Fruit fly (Drosophila melanogaster): ENCODE data around the gene Nrd1.

Gene Nrd1

DNA sequence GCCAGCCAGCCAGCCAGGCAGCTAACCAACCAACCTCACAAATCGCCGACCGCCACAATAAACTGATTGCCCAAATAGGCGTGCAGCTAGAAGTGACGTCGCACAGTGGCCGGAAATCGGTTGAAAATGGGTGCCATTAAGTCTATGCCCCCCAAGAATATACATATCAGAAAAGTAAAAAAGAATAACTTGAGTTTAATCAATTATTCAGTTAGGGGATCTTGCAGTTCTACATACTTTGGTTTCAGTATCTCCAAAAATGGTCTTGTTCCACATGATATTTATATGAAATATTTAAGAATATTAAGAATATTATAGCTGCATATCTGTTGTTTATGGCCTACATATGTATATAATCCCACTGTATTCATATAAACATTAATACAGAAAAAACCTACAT lies 16.7 kb upstream of the Nrd1 start:
- no peak for TF ChIP-seq Dfd (GFP tag; optimal IDR thresholded peaks at IDR 0.05)
- peak in 1 of 2 experiments; percentile 14 for TF ChIP-seq foxo (GFP tag; optimal IDR thresholded peaks at IDR 0.05)

DNA sequence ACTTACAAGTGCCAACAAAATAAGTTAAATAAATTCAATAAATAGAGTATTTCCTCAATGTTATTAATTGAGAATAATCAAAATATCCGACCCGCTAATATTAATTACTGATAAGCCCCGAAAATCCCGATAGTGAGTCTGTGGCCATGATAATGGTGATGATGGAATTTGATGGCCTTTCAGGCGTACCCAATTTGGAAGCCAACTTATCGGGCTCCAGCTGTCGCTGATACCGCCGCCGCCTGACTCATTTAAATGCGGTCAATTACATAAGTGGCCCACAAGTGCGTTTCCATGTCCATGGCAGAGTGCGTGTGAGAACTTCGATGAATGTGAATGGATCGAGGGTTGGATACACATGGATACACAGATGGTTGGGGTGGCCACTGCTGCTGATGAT lies 15.4 kb upstream of the Nrd1 start:
- TF ChIP-seq pan (optimal IDR thresholded peaks at IDR 0.05) (no peak), sv (GFP tag; optimal IDR thresholded peaks at IDR 0.05) (no peak), Abd-B (GFP tag; optimal IDR thresholded peaks at IDR 0.05) (no peak)

DNA sequence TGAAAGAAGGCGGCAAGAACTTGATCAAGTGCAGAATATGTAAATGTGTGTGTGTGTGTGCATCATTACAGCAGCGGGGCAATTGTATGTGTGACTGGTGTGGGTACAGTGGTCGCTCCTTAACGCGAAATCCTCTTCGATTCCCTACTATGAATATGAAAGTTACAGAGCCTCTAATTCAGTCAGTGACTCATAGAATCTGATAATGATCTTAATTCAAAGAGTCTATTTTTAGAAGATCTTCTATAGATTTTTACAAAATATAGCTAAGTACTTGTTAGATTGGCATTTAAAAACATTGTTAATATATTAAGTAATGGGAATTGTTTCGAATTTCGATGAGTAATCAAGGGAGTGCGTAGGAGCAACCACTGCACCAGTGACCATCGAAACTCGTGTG lies 13.8 kb upstream of the Nrd1 start:
- TF ChIP-seq CrebA (GFP tag; optimal IDR thresholded peaks at IDR 0.05; ENCODE audit: borderline replicate concordance) (no peak), Vsx2 (GFP tag; optimal IDR thresholded peaks at IDR 0.05; ENCODE audit: partially characterized antibody) (no peak), Dfd (GFP tag; optimal IDR thresholded peaks at IDR 0.05) (no peak), Rel (GFP tag; optimal IDR thresholded peaks at IDR 0.05) (no peak), Rel (tag; optimal IDR thresholded peaks at IDR 0.05) (no peak), Mio (GFP tag; optimal IDR thresholded peaks at IDR 0.05) (no peak), dl (GFP tag; optimal IDR thresholded peaks at IDR 0.05; ENCODE audit: insufficient read depth in 1 of 2, partially characterized antibody in 2 of 2) (no peak), br (GFP tag; optimal IDR thresholded peaks at IDR 0.05) (no peak), Abd-B (GFP tag; optimal IDR thresholded peaks at IDR 0.05) (no peak), h (GFP tag; optimal IDR thresholded peaks at IDR 0.05) (no peak), lola (GFP tag; optimal IDR thresholded peaks at IDR 0.05) (no peak), psq (GFP tag; optimal IDR thresholded peaks at IDR 0.05) (no peak), Hr83 (GFP tag; optimal IDR thresholded peaks at IDR 0.05; ENCODE audit: poor library complexity, severe bottlenecking) (no peak)

DNA sequence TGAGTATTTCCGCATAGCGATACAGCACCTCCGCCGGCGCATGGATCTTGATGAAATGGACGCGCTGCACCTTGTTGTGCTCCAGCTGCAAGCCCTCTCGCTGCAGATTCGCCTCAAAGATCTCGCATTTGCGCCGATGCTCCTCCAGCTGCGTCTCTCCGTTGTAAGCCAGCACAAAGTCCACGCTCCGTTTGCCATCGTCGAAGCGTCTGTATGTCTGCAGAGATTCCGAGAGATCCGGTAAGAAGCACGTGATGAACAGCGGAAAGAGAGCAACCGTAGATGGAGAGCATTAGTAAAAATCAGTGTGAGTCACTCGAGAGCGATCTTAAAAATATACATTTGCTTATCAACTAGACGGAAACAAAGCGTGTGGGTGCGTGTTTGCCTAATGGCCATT lies 13.0 kb upstream of the Nrd1 start:
- no peak for TF ChIP-seq pan (optimal IDR thresholded peaks at IDR 0.05)
- no peak for TF ChIP-seq woc (GFP tag; optimal IDR thresholded peaks at IDR 0.05)
- TF ChIP-seq Rel (GFP tag; optimal IDR thresholded peaks at IDR 0.05): no peak
- TF ChIP-seq Rel (tag; optimal IDR thresholded peaks at IDR 0.05): no peak
- TF ChIP-seq CG9705 (GFP tag; optimal IDR thresholded peaks at IDR 0.05): no peak
- no peak for TF ChIP-seq foxo (GFP tag; optimal IDR thresholded peaks at IDR 0.05)
- no peak for TF ChIP-seq Jra (GFP tag; optimal IDR thresholded peaks at IDR 0.05)
- no peak for TF ChIP-seq psq (GFP tag; optimal IDR thresholded peaks at IDR 0.05)
- no peak for TF ChIP-seq Mio (GFP tag; optimal IDR thresholded peaks at IDR 0.05)
- TF ChIP-seq dl (GFP tag; optimal IDR thresholded peaks at IDR 0.05; ENCODE audit: insufficient read depth in 1 of 2, partially characterized antibody in 2 of 2): no peak
- no peak for TF ChIP-seq Hnf4 (GFP tag; optimal IDR thresholded peaks at IDR 0.05)

DNA sequence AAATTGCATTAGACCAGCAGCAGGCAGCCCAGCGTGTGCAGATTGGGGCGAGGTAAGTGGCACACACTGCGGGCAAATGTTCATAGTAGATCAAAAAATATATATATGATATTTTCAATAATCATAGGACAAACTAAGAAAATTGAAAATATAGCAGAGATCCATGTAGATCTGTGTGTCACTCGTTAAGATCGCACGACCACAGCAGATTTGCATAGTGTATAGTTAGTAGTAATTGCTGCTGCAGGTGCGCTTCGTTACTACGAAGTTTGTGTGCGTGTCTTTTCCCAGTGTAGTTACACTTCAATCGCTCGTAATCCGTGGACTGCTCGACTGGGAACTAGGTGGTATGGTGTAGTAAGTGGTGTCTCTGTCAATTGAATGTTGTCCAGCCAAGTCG lies 8.5 kb upstream of the Nrd1 start, which contains the start of gene CG10352:
Gene CG10352, minus strand, starts transcription at position 4 of the 400 bp plus-strand sequence.
- no peak for TF ChIP-seq HLH106 (tag; optimal IDR thresholded peaks at IDR 0.05)
- no peak for TF ChIP-seq OdsH (GFP tag; optimal IDR thresholded peaks at IDR 0.05)

DNA sequence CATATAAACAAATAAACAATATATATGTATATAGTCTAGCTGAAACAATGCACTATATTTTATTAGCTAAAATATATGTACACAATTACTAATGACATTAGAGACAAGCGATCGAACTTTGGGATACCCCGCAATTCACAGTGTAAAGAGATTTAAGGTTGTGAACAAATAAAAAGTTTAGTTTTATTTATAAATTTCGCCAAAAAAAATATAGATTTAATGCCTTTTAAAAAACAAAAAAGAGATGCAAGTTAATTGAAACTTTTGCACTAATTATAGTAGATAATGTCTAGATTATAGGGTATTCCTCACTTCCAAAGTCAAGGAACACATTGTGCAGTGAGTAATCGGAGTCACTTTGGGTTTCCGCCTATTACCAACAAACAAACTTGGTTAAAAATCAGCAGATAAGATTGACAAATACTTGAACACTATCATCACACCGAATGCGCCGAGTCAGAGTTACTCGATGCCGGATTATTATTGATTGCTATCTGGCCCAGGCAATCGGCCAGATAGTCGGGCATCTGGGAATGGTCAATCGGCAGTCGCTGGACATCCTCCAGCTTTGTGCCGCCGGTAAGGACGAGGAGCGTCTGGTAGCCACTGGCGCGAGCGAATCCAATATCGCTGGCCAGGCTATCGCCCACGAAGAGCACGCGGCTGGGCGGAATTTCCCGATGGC lies 6.6 kb upstream of the Nrd1 start:
- TF ChIP-seq psq (GFP tag; optimal IDR thresholded peaks at IDR 0.05) (no peak), Rel (GFP tag; optimal IDR thresholded peaks at IDR 0.05) (no peak), Rel (tag; optimal IDR thresholded peaks at IDR 0.05) (no peak), OdsH (GFP tag; optimal IDR thresholded peaks at IDR 0.05) (no peak)

DNA sequence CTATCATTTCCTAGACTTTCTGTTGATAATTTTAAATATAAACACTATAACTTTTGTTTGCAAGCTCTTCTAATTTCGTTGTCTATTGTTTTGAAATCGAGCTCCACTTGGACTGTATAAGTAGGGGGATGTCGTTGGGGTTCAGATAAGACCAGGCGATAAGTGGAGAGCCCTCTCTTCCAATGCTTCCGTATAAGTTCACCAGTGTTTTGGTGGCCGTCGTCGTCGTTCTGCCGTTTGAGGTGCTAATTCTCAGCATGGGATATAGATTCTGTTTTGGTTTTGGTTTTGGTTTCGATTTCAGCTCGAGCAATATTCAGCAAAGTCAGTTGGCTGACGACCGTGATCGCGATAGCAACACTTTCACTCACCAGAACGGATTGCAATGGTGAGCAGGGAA lies 4.4 kb upstream of the Nrd1 start, which contains the start of gene CG15739:
Gene CG15739, plus strand, starts transcription at position 204 of the 400 bp plus-strand sequence.
- TF ChIP-seq Mio (GFP tag; optimal IDR thresholded peaks at IDR 0.05) (no peak), OdsH (GFP tag; optimal IDR thresholded peaks at IDR 0.05) (no peak), jim (GFP tag; optimal IDR thresholded peaks at IDR 0.05) (no peak), Myc (optimal IDR thresholded peaks at IDR 0.05) (no peak), foxo (GFP tag; optimal IDR thresholded peaks at IDR 0.05) (no peak), CrebA (GFP tag; optimal IDR thresholded peaks at IDR 0.05; ENCODE audit: borderline replicate concordance) (no peak), fru (GFP tag; optimal IDR thresholded peaks at IDR 0.05) (no peak), Sp1 (GFP tag; optimal IDR thresholded peaks at IDR 0.05) (no peak), Jra (GFP tag; optimal IDR thresholded peaks at IDR 0.05) (no peak), dmrt93B (GFP tag; optimal IDR thresholded peaks at IDR 0.05) (no peak), Vsx2 (GFP tag; optimal IDR thresholded peaks at IDR 0.05; ENCODE audit: partially characterized antibody) (no peak), N (GFP tag; optimal IDR thresholded peaks at IDR 0.05) (no peak), dsf (GFP tag; optimal IDR thresholded peaks at IDR 0.05; ENCODE audit: borderline replicate concordance) (no peak)

Measured in whole organism, wandering third instar larva.